Worm (Caenorhabditis elegans): Measurements from ENCODE around the gene math-9.

DNA sequence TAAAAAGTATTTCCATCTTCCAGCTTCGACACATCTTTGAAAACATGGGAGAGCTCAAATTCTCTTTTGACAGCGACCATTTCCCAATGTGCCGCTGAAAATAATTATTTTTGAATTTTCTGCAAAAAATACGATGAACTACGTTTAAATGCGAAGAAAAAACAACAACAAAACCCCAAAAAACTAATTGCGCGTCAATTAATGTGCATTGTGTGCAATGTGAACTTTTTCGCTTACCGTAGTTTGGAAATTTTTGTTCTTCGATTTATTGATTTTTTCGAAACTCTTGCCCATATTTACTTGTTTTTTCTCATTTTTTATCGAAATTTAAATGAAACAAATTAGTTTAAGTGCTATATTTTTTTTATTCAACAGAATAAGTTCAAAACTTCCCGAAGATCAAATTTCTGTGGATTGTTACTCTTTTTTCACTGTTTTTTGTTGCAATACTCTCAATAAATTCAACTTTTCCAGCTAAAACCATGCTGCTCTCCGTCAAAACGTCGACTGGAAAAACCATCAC, 32.1 kb upstream of the math-9 start, which contains the start of the genes bath-2 and F52C6.4:
- TF ChIP-seq mec-3 (tag; optimal IDR thresholded peaks at IDR 0.05; ENCODE audit: borderline replicate concordance), result no peak
- TF ChIP-seq tbx-2 (tag; optimal IDR thresholded peaks at IDR 0.05), result no peak
- no peak for TF ChIP-seq ahr-1 (tag; optimal IDR thresholded peaks at IDR 0.05)
- no peak for TF ChIP-seq unc-3 (GFP tag; conservative IDR thresholded peaks at IDR 0.05)
- no peak for TF ChIP-seq unc-3 (tag; optimal IDR thresholded peaks at IDR 0.05)
- TF ChIP-seq unc-86 (tag; optimal IDR thresholded peaks at IDR 0.05), result no peak

Measured in whole organism, late embryonic.